Fruit fly (Drosophila melanogaster) whole organism, embryonic: Measurements from ENCODE around the gene CLS.
A peak's percentile ranks its signal among the peaks of the same experiment; 100 is the strongest.

Source experiments
- Abd-B ChIP-seq: fragments of 200-800 bp; sonication (Bioruptor generic); optimal IDR thresholded peaks from 2 replicates; lab custom pipeline; 2018; ENCODE audit warnings: missing biosample characterization, mild to moderate bottlenecking, missing genetic modification characterization, moderate library complexity
- CG11560 ChIP-seq: fragments of 200-800 bp; sonication (Bioruptor generic); IDR thresholded peaks from 3 replicates; pipeline ENCODE4 v1.3.6; 2022; ENCODE audit warnings: missing biosample characterization, missing genetic modification characterization
- CG12071 ChIP-seq: fragments of 200-800 bp; sonication (Bioruptor generic); optimal IDR thresholded peaks from 3 replicates; lab custom pipeline; 2018; ENCODE audit warnings: missing biosample characterization, mild to moderate bottlenecking, missing genetic modification characterization
- CG13894 ChIP-seq: fragments of 200-800 bp; sonication (Bioruptor generic); optimal IDR thresholded peaks from 3 replicates; lab custom pipeline; 2018; ENCODE audit warnings: missing biosample characterization, mild to moderate bottlenecking, missing genetic modification characterization, moderate library complexity
- CG15269 ChIP-seq: fragments of 200-800 bp; sonication (Bioruptor generic); optimal IDR thresholded peaks from 2 replicates; lab custom pipeline; 2018; ENCODE audit warnings: missing biosample characterization, mild to moderate bottlenecking, missing genetic modification characterization, moderate library complexity
- CG16779 ChIP-seq: fragments of 200-800 bp; sonication (Bioruptor generic); IDR thresholded peaks from 2 replicates; pipeline ENCODE4 v1.3.6; 2022; ENCODE audit warnings: missing biosample characterization, missing genetic modification characterization
- CG17612 ChIP-seq: fragments of 200-800 bp; sonication (Bioruptor generic); IDR thresholded peaks from 2 replicates; pipeline ENCODE4 v1.3.6; 2022; ENCODE audit warnings: missing biosample characterization, missing genetic modification characterization
- CG1792 ChIP-seq: fragments of 200-800 bp; sonication (Bioruptor generic); optimal IDR thresholded peaks from 2 replicates; lab custom pipeline; 2016; ENCODE audit warnings: missing biosample characterization, missing genetic modification characterization
- CG2678 ChIP-seq: fragments of 200-800 bp; sonication (Bioruptor generic); optimal IDR thresholded peaks from 3 replicates; lab custom pipeline; 2019; ENCODE audit warnings: missing biosample characterization, mild to moderate bottlenecking, missing genetic modification characterization, moderate library complexity
- CG31365 ChIP-seq: fragments of 200-800 bp; sonication (Bioruptor generic); optimal IDR thresholded peaks from 2 replicates; lab custom pipeline; 2018; ENCODE audit warnings: missing biosample characterization, mild to moderate bottlenecking, missing genetic modification characterization
- CG31388 ChIP-seq: fragments of 200-800 bp; sonication (Bioruptor generic); optimal IDR thresholded peaks from 2 replicates; lab custom pipeline; 2016; ENCODE audit warnings: missing biosample characterization, missing genetic modification characterization
- CG6175 ChIP-seq: fragments of 200-800 bp; sonication (Bioruptor generic); IDR thresholded peaks from 3 replicates; pipeline ENCODE4 v1.3.6; 2022; ENCODE audit warnings: missing biosample characterization, missing genetic modification characterization
- CG7556 ChIP-seq: fragments of 200-800 bp; sonication (Bioruptor generic); optimal IDR thresholded peaks from 2 replicates; lab custom pipeline; 2017; ENCODE audit warnings: missing biosample characterization, mild to moderate bottlenecking, missing genetic modification characterization
- CG9215 ChIP-seq: fragments of 200-800 bp; sonication (Bioruptor generic); IDR thresholded peaks from 2 replicates; pipeline ENCODE4 v1.3.6; 2022; ENCODE audit warnings: missing biosample characterization, missing genetic modification characterization
- CG9797 ChIP-seq: fragments of 200-800 bp; sonication (Bioruptor generic); optimal IDR thresholded peaks from 3 replicates; lab custom pipeline; 2018; ENCODE audit warnings: missing biosample characterization, mild to moderate bottlenecking, missing genetic modification characterization
- CG9932 ChIP-seq: fragments of 200-800 bp; sonication (Bioruptor generic); IDR thresholded peaks from 2 replicates; pipeline ENCODE4 v1.3.6; 2022; ENCODE audit warnings: missing biosample characterization, missing genetic modification characterization
- Camta ChIP-seq: fragments of 200-800 bp; sonication (Bioruptor generic); optimal IDR thresholded peaks from 2 replicates; lab custom pipeline; 2016; ENCODE audit warnings: missing biosample characterization, missing genetic modification characterization
- Dad ChIP-seq: fragments of 200-800 bp; sonication (Bioruptor generic); optimal IDR thresholded peaks from 3 replicates; lab custom pipeline; 2016; ENCODE audit warnings: missing biosample characterization, missing genetic modification characterization
- H15 ChIP-seq: fragments of 200-800 bp; sonication (Bioruptor generic); IDR thresholded peaks from 3 replicates; pipeline ENCODE4 v1.3.6; 2022; ENCODE audit warnings: missing biosample characterization, missing genetic modification characterization
- HLH4C ChIP-seq: fragments of 200-800 bp; sonication (Bioruptor generic); IDR thresholded peaks from 3 replicates; pipeline ENCODE4 v1.3.6; 2022; ENCODE audit warnings: missing biosample characterization, missing genetic modification characterization; ENCODE audit not compliant: partially characterized antibody
- HLHmδ ChIP-seq: fragments of 200-800 bp; sonication (Bioruptor generic); optimal IDR thresholded peaks from 2 replicates; lab custom pipeline; 2018; ENCODE audit warnings: missing biosample characterization, mild to moderate bottlenecking, missing genetic modification characterization, moderate library complexity
- NfI ChIP-seq: fragments of 200-800 bp; sonication (Bioruptor generic); optimal IDR thresholded peaks from 3 replicates; lab custom pipeline; 2018; ENCODE audit warnings: missing biosample characterization, mild to moderate bottlenecking, missing genetic modification characterization, moderate library complexity
- Pdp1 ChIP-seq, 2 experiments: fragments of 200-800 bp; sonication (Bioruptor generic); optimal IDR thresholded peaks; 3 replicates each; lab custom pipeline; 2016; ENCODE audit warnings: missing biosample characterization in 2 of 2, missing genetic modification characterization in 2 of 2, mild to moderate bottlenecking in 1 of 2, moderate library complexity in 1 of 2
- Poxn ChIP-seq: fragments of 200-800 bp; sonication (Bioruptor generic); IDR thresholded peaks from 2 replicates; pipeline ENCODE4 v1.3.6; 2022; ENCODE audit warnings: missing biosample characterization, missing genetic modification characterization
- Rx ChIP-seq: fragments of 200-800 bp; sonication (Bioruptor generic); IDR thresholded peaks from 2 replicates; pipeline ENCODE4 v1.3.6; 2022; ENCODE audit warnings: missing biosample characterization, missing genetic modification characterization
- Spps ChIP-seq: fragments of 200-800 bp; sonication (Bioruptor generic); optimal IDR thresholded peaks from 2 replicates; lab custom pipeline; 2018; ENCODE audit warnings: missing biosample characterization, mild to moderate bottlenecking, missing genetic modification characterization
- Stat92E ChIP-seq, 3 experiments: fragments of >200 bp in 2 of 3; fragments of 200-800 bp in 1 of 3; sonication (Bioruptor generic) in 1 of 3; optimal IDR thresholded peaks; 2 replicates each; lab custom pipeline; 2017 to 2019; ENCODE audit warnings: missing biosample characterization in 3 of 3, missing genetic modification characterization in 3 of 3, mild to moderate bottlenecking in 1 of 3, moderate library complexity in 1 of 3
- Trl ChIP-seq, 3 experiments: fragments of >200 bp in 2 of 3; fragments of 200-800 bp in 1 of 3; sonication (Bioruptor generic) in 1 of 3; optimal IDR thresholded peaks; 2 replicates in 1 of 3; 3 replicates in 2 of 3; lab custom pipeline; 2016 to 2017; ENCODE audit warnings: missing biosample characterization in 1 of 3, missing genetic modification characterization in 1 of 3
- ara ChIP-seq: fragments of 200-800 bp; sonication (Bioruptor generic); IDR thresholded peaks from 2 replicates; pipeline ENCODE4 v1.3.6; 2022; ENCODE audit warnings: missing biosample characterization, missing genetic modification characterization
- bab2 ChIP-seq: fragments of 200-800 bp; sonication (Bioruptor generic); optimal IDR thresholded peaks from 2 replicates; lab custom pipeline; 2016; ENCODE audit warnings: missing biosample characterization, missing genetic modification characterization
- bowl ChIP-seq: fragments of 200-800 bp; sonication (Bioruptor generic); IDR thresholded peaks from 2 replicates; pipeline ENCODE4 v1.3.6; 2022; ENCODE audit warnings: missing biosample characterization, missing genetic modification characterization
- cas ChIP-seq: fragments of 200-800 bp; sonication (Bioruptor generic); IDR thresholded peaks from 2 replicates; pipeline ENCODE4 v1.3.6; 2022; ENCODE audit warnings: missing biosample characterization, missing genetic modification characterization
- ci ChIP-seq: fragments of 200-800 bp; sonication (Bioruptor generic); IDR thresholded peaks from 3 replicates; pipeline ENCODE4 v1.3.6; 2022; ENCODE audit warnings: missing biosample characterization, missing genetic modification characterization
- crol ChIP-seq: fragments of 200-800 bp; sonication (Bioruptor generic); IDR thresholded peaks from 2 replicates; pipeline ENCODE4 v1.3.6; 2022; ENCODE audit warnings: missing biosample characterization, missing genetic modification characterization
- da ChIP-seq: fragments of 200-800 bp; sonication (Bioruptor generic); optimal IDR thresholded peaks from 2 replicates; lab custom pipeline; 2016; ENCODE audit warnings: missing biosample characterization, missing genetic modification characterization
- dimm ChIP-seq: fragments of 200-800 bp; sonication (Bioruptor generic); IDR thresholded peaks from 2 replicates; pipeline ENCODE4 v1.3.6; 2022; ENCODE audit warnings: missing biosample characterization, missing genetic modification characterization
- dm ChIP-seq: fragments of 200-800 bp; sonication (Bioruptor generic); optimal IDR thresholded peaks from 3 replicates; lab custom pipeline; 2016; ENCODE audit warnings: missing biosample characterization, missing genetic modification characterization
- ftz-f1 ChIP-seq: fragments of 200-800 bp; sonication (Bioruptor generic); optimal IDR thresholded peaks from 2 replicates; lab custom pipeline; 2016; ENCODE audit warnings: missing biosample characterization, missing genetic modification characterization
- gem ChIP-seq: fragments of 200-800 bp; sonication (Bioruptor generic); optimal IDR thresholded peaks from 2 replicates; lab custom pipeline; 2019; ENCODE audit warnings: missing biosample characterization, mild to moderate bottlenecking, missing genetic modification characterization, moderate library complexity
- grn ChIP-seq: fragments of 200-800 bp; sonication (Bioruptor generic); optimal IDR thresholded peaks from 3 replicates; lab custom pipeline; 2017; ENCODE audit warnings: missing biosample characterization, missing genetic modification characterization
- gt ChIP-seq: fragments of 200-800 bp; sonication (Bioruptor generic); IDR thresholded peaks from 2 replicates; pipeline ENCODE4 v1.3.6; 2022; ENCODE audit warnings: missing biosample characterization, missing genetic modification characterization
- lola ChIP-seq, 3 experiments: fragments of >200 bp in 2 of 3; fragments of 200-800 bp in 1 of 3; sonication (Bioruptor generic) in 1 of 3; optimal IDR thresholded peaks; 2 replicates each; lab custom pipeline; 2017 to 2019; ENCODE audit warnings: missing biosample characterization in 3 of 3, missing genetic modification characterization in 3 of 3, mild to moderate bottlenecking in 1 of 3, moderate library complexity in 1 of 3
- lov ChIP-seq, 2 experiments: fragments of 200-800 bp in 1 of 2; fragments of >200 bp in 1 of 2; sonication (Bioruptor generic) in 1 of 2; IDR thresholded peaks in 1 of 2; optimal IDR thresholded peaks in 1 of 2; 2 replicates in 1 of 2; 3 replicates in 1 of 2; pipeline versions ENCODE4 v1.3.6 to Lab custom; 2017 to 2022; ENCODE audit warnings: missing biosample characterization in 1 of 2, missing genetic modification characterization in 1 of 2
- mam ChIP-seq: fragments of 200-800 bp; sonication (Bioruptor generic); optimal IDR thresholded peaks from 3 replicates; lab custom pipeline; 2016; ENCODE audit warnings: missing biosample characterization, missing genetic modification characterization
- pb ChIP-seq: fragments of 200-800 bp; sonication (Bioruptor generic); optimal IDR thresholded peaks from 3 replicates; lab custom pipeline; 2016; ENCODE audit warnings: missing biosample characterization, missing genetic modification characterization
- ranshi ChIP-seq: fragments of 200-800 bp; sonication (Bioruptor generic); IDR thresholded peaks from 2 replicates; pipeline ENCODE4 v1.3.6; 2022; ENCODE audit warnings: missing biosample characterization, missing genetic modification characterization
- rib ChIP-seq: fragments of 200-800 bp; sonication (Bioruptor generic); IDR thresholded peaks from 2 replicates; pipeline ENCODE4 v1.3.6; 2022; ENCODE audit warnings: missing biosample characterization, missing genetic modification characterization
- sens-2 ChIP-seq: fragments of 200-800 bp; sonication (Bioruptor generic); IDR thresholded peaks from 2 replicates; pipeline ENCODE4 v1.3.6; 2022; ENCODE audit warnings: missing biosample characterization, missing genetic modification characterization
- twi ChIP-seq: fragments of 200-800 bp; optimal IDR thresholded peaks from 2 replicates; lab custom pipeline; 2019; ENCODE audit warnings: missing biosample characterization, mild to moderate bottlenecking, missing genetic modification characterization, moderate library complexity

Gene CLS

DNA sequence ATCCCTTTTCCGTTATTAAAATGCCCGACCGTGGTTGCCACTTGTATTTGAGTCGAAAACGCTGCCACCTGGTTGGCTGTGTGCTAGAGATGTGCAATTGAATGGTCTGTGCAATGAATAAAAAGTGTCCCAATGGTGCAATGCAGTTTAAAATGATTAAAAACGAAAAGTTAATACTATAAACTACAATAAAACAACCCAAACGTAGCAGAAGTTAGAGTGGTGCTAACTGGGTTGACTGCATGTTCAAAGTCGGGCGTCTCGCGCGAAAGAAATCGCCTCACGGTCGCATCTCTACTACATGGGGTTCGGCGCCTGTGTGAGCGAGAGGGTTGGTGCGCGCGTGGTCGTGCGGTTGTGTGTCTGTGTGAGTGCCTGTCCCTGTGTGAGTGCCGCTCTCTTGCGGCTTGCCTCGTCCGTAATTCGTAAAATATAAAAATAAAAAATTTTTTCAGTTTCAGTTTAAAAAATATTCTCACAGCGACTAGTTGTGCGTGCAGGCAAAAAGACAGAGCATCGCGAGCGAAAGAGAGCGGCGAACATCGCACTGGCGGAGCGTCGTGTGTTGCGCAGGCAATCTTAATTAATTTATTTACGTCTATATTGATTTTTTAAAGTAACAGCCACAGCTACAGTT, 40.2 kb downstream of the CLS start (continued):
- TF ChIP-seq Spps (tag; lab: Kevin White, UChicago) = peak; percentile 65
- peak; percentile 94 for TF ChIP-seq CG9215 (GFP tag; lab: Robert Waterston, UW)
- TF ChIP-seq CG7556 (GFP tag; lab: Kevin White, UChicago) = peak; percentile 91
- TF ChIP-seq Dad (GFP tag; lab: Kevin White, UChicago) = peak; percentile 96
- peak; percentile 94 for TF ChIP-seq gem (tag; lab: Kevin White, UChicago)
- TF ChIP-seq twi (tag; lab: Kevin White, UChicago) = peak; percentile 89
- peak in 2 of 3 experiments; percentile 50 to 92 for TF ChIP-seq lola (GFP tag; optimal IDR thresholded peaks at IDR 0.05; lab: Kevin White, UChicago)
- TF ChIP-seq sens-2 = peak; percentile 80
- peak; percentile 88 for TF ChIP-seq CG15269 (tag; lab: Kevin White, UChicago)
- peak; percentile 93 for TF ChIP-seq ranshi (GFP tag; lab: Robert Waterston, UW)
- peak; percentile 75; the same call in 1 of the 2 replicates for TF ChIP-seq CG17612
- peak; percentile 93 for TF ChIP-seq Abd-B (GFP tag; lab: Kevin White, UChicago)
- peak; percentile 51 to 70 for TF ChIP-seq Trl (optimal IDR thresholded peaks at IDR 0.05; lab: Kevin White, UChicago)
- peak; percentile 97 for TF ChIP-seq Trl (GFP tag; optimal IDR thresholded peaks at IDR 0.05; lab: Kevin White, UChicago)
- TF ChIP-seq HLH4C (GFP tag; lab: Robert Waterston, UW) = peak; percentile 83
- peak; percentile 55 for TF ChIP-seq grn (GFP tag; lab: Kevin White, UChicago)
- TF ChIP-seq mam (GFP tag; lab: Kevin White, UChicago) = peak; percentile 98
- peak; percentile 90 for TF ChIP-seq H15 (GFP tag; lab: Robert Waterston, UW)
- peak; percentile 91 for TF ChIP-seq Camta (GFP tag; lab: Kevin White, UChicago)
- TF ChIP-seq lov (optimal IDR thresholded peaks at IDR 0.05; lab: Kevin White, UChicago) = no peak
- peak; percentile 71; the same call in 1 of the 3 replicates for TF ChIP-seq lov (GFP tag; IDR thresholded peaks at IDR 0.05; lab: Robert Waterston, UW)
- peak; percentile 79 for TF ChIP-seq gt (GFP tag; lab: Robert Waterston, UW)
- peak; percentile 81 for TF ChIP-seq ftz-f1 (GFP tag; lab: Kevin White, UChicago)
- TF ChIP-seq bowl (GFP tag; lab: Robert Waterston, UW) = peak; percentile 79; the same call in 1 of the 2 replicates
- peak; percentile 98 for TF ChIP-seq CG9932 (GFP tag; lab: Robert Waterston, UW)
- peak; percentile 77 for TF ChIP-seq dimm (GFP tag; lab: Robert Waterston, UW)
- TF ChIP-seq ara (GFP tag; lab: Robert Waterston, UW) = peak; percentile 85
- TF ChIP-seq Stat92E (GFP tag; optimal IDR thresholded peaks at IDR 0.05; lab: Kevin White, UChicago) = peak in 1 of 3 experiments; percentile 89
- TF ChIP-seq HLHmδ (GFP tag; lab: Kevin White, UChicago) = peak; percentile 45
- TF ChIP-seq pb (GFP tag; lab: Kevin White, UChicago) = peak; percentile 90
- peak; percentile 79 for TF ChIP-seq Poxn (GFP tag; lab: Robert Waterston, UW)
- peak; percentile 83 for TF ChIP-seq CG6175 (GFP tag; lab: Robert Waterston, UW)
- peak; percentile 84 for TF ChIP-seq CG13894
- TF ChIP-seq Rx = peak; percentile 78
- peak; percentile 85 for TF ChIP-seq CG11560 (tag; lab: Robert Waterston, UW)
- TF ChIP-seq da (GFP tag; lab: Kevin White, UChicago) = peak; percentile 91
- peak; percentile 97 for TF ChIP-seq bab2 (GFP tag; lab: Kevin White, UChicago)
- peak; percentile 93 for TF ChIP-seq NfI
- TF ChIP-seq Pdp1 (GFP tag; optimal IDR thresholded peaks at IDR 0.05; lab: Kevin White, UChicago) = peak; percentile 87 to 96
- TF ChIP-seq CG31388 (GFP tag; lab: Kevin White, UChicago) = peak; percentile 86
- peak; percentile 70 for TF ChIP-seq rib (GFP tag; lab: Robert Waterston, UW)
- peak; percentile 93 for TF ChIP-seq CG1792 (GFP tag; lab: Kevin White, UChicago)
- TF ChIP-seq CG9797 (GFP tag; lab: Kevin White, UChicago) = peak; percentile 76
- peak; percentile 91 for TF ChIP-seq CG2678 (tag; lab: Kevin White, UChicago)
- TF ChIP-seq CG16779 (GFP tag; lab: Robert Waterston, UW) = peak; percentile 67
- peak; percentile 61 for TF ChIP-seq CG31365
- peak; percentile 55 for TF ChIP-seq crol (GFP tag; lab: Robert Waterston, UW)
- TF ChIP-seq cas = peak; percentile 63
- peak; percentile 96 for TF ChIP-seq dm (GFP tag; lab: Kevin White, UChicago)
- TF ChIP-seq CG12071 (GFP tag; lab: Kevin White, UChicago) = peak; percentile 74
- peak; percentile 90 for TF ChIP-seq ci (GFP tag; lab: Robert Waterston, UW)
